Fruit fly (Drosophila melanogaster) whole organism, embryonic: ENCODE measurements around the gene HHEX.

Experiments used
- Aef1 ChIP-seq: fragments of 200-800 bp; sonication (Bioruptor generic); IDR thresholded peaks from 3 replicates; pipeline ENCODE4 v1.3.6; 2022; ENCODE audit warnings: missing biosample characterization, missing genetic modification characterization
- Awh ChIP-seq: fragments of 200-800 bp; sonication (Bioruptor generic); IDR thresholded peaks from 2 replicates; pipeline ENCODE4, ENCODE4 v1.3.6; 2022; ENCODE audit warnings: missing biosample characterization, missing genetic modification characterization
- B-H1 ChIP-seq: fragments of 200-800 bp; sonication (Bioruptor generic); IDR thresholded peaks from 3 replicates; pipeline ENCODE4 v1.3.6; 2022; ENCODE audit warnings: missing biosample characterization, missing genetic modification characterization
- CG10462 ChIP-seq: fragments of 200-800 bp; sonication (Bioruptor generic); optimal IDR thresholded peaks from 2 replicates; lab custom pipeline; 2016; ENCODE audit warnings: missing biosample characterization, missing genetic modification characterization
- CG10565 ChIP-seq: fragments of 200-800 bp; sonication (Bioruptor generic); optimal IDR thresholded peaks from 3 replicates; lab custom pipeline; 2016; ENCODE audit warnings: missing biosample characterization, mild to moderate bottlenecking, missing genetic modification characterization
- CG10959 ChIP-seq: fragments of 200-800 bp; sonication (Bioruptor generic); IDR thresholded peaks from 2 replicates; pipeline ENCODE4 v1.3.6; 2022; ENCODE audit warnings: missing biosample characterization, missing genetic modification characterization
- CG14860 ChIP-seq: fragments of 200-800 bp; sonication (Bioruptor generic); IDR thresholded peaks from 3 replicates; pipeline ENCODE4 v1.3.6; 2022; ENCODE audit warnings: missing biosample characterization, missing genetic modification characterization; ENCODE audit not compliant: partially characterized antibody
- CG17186 ChIP-seq: fragments of 200-800 bp; sonication (Bioruptor generic); optimal IDR thresholded peaks from 3 replicates; lab custom pipeline; 2017; ENCODE audit warnings: missing biosample characterization, missing genetic modification reagents, missing genetic modification characterization
- CG17385 ChIP-seq: fragments of 200-800 bp; sonication (Bioruptor generic); optimal IDR thresholded peaks from 3 replicates; lab custom pipeline; 2018; ENCODE audit warnings: missing biosample characterization, mild to moderate bottlenecking, missing genetic modification characterization
- CG17829 ChIP-seq: fragments of 200-800 bp; optimal IDR thresholded peaks from 2 replicates; lab custom pipeline; 2019; ENCODE audit warnings: missing biosample characterization, mild to moderate bottlenecking, missing genetic modification characterization, moderate library complexity
- CG2678 ChIP-seq: fragments of 200-800 bp; sonication (Bioruptor generic); optimal IDR thresholded peaks from 3 replicates; lab custom pipeline; 2019; ENCODE audit warnings: missing biosample characterization, mild to moderate bottlenecking, missing genetic modification characterization, moderate library complexity
- CG30431 ChIP-seq: fragments of 200-800 bp; sonication (Bioruptor generic); optimal IDR thresholded peaks from 2 replicates; lab custom pipeline; 2017; ENCODE audit warnings: missing biosample characterization, missing genetic modification characterization
- CG4282 ChIP-seq: fragments of 200-800 bp; sonication (Bioruptor generic); optimal IDR thresholded peaks from 2 replicates; lab custom pipeline; 2016; ENCODE audit warnings: missing biosample characterization, missing genetic modification characterization
- CG4617 ChIP-seq: fragments of 200-800 bp; sonication (Bioruptor generic); optimal IDR thresholded peaks from 3 replicates; lab custom pipeline; 2016; ENCODE audit warnings: missing biosample characterization, missing genetic modification characterization, borderline replicate concordance
- CG5953 ChIP-seq: fragments of 200-800 bp; sonication (Bioruptor generic); IDR thresholded peaks from 2 replicates; pipeline ENCODE4 v1.3.6; 2022; ENCODE audit warnings: missing biosample characterization, missing genetic modification characterization
- CG6254 ChIP-seq: fragments of 200-800 bp; sonication (Bioruptor generic); optimal IDR thresholded peaks from 3 replicates; lab custom pipeline; 2017; ENCODE audit warnings: mild to moderate bottlenecking, missing biosample characterization, missing genetic modification reagents, missing genetic modification characterization
- CG7786 ChIP-seq: fragments of 200-800 bp; sonication (Bioruptor generic); optimal IDR thresholded peaks from 2 replicates; lab custom pipeline; 2016; ENCODE audit warnings: missing biosample characterization, missing genetic modification characterization
- CG7928 ChIP-seq: fragments of 200-800 bp; sonication (Bioruptor generic); optimal IDR thresholded peaks from 2 replicates; lab custom pipeline; 2017; ENCODE audit warnings: missing biosample characterization, mild to moderate bottlenecking, missing genetic modification characterization
- CG7963 ChIP-seq: fragments of 200-800 bp; sonication (Bioruptor generic); IDR thresholded peaks from 3 replicates; pipeline ENCODE4 v1.3.6; 2022; ENCODE audit warnings: missing biosample characterization, missing genetic modification characterization; ENCODE audit not compliant: partially characterized antibody
- CG8281 ChIP-seq: fragments of 200-800 bp; sonication (Bioruptor generic); optimal IDR thresholded peaks from 2 replicates; lab custom pipeline; 2018; ENCODE audit warnings: missing biosample characterization, mild to moderate bottlenecking, missing genetic modification characterization, moderate library complexity
- CG8290 ChIP-seq, 3 experiments: fragments of 200-800 bp; sonication (Bioruptor generic); optimal IDR thresholded peaks; 2 replicates each; lab custom pipeline; 2016 to 2019; ENCODE audit warnings: missing biosample characterization in 3 of 3, missing genetic modification characterization in 3 of 3, mild to moderate bottlenecking in 2 of 3, moderate library complexity in 1 of 3
- CG9437 ChIP-seq: fragments of 200-800 bp; sonication (Bioruptor generic); optimal IDR thresholded peaks from 2 replicates; lab custom pipeline; 2018; ENCODE audit warnings: missing biosample characterization, mild to moderate bottlenecking, missing genetic modification characterization
- Chrac-16 ChIP-seq: fragments of 200-800 bp; sonication (Bioruptor generic); optimal IDR thresholded peaks from 3 replicates; lab custom pipeline; 2016; ENCODE audit warnings: missing biosample characterization, missing genetic modification characterization
- Dip2 ChIP-seq: fragments of 200-800 bp; sonication (Bioruptor generic); IDR thresholded peaks from 2 replicates; pipeline ENCODE4 v1.3.6; 2022; ENCODE audit warnings: missing biosample characterization, missing genetic modification characterization
- E2f2 ChIP-seq: fragments of 200-800 bp; sonication (Bioruptor generic); IDR thresholded peaks from 2 replicates; pipeline ENCODE4 v1.3.6; 2022; ENCODE audit warnings: missing biosample characterization, missing genetic modification characterization
- Ets97D ChIP-seq: fragments of 200-800 bp; sonication (Bioruptor generic); optimal IDR thresholded peaks from 3 replicates; lab custom pipeline; 2016; ENCODE audit warnings: missing biosample characterization, missing genetic modification characterization
- Lhr ChIP-seq: fragments of 200-800 bp; sonication (Bioruptor generic); optimal IDR thresholded peaks from 3 replicates; lab custom pipeline; 2017; ENCODE audit warnings: mild to moderate bottlenecking, missing biosample characterization, missing genetic modification reagents, missing genetic modification characterization
- Meics ChIP-seq: fragments of 200-800 bp; sonication (Bioruptor generic); optimal IDR thresholded peaks from 2 replicates; lab custom pipeline; 2017; ENCODE audit warnings: missing biosample characterization, mild to moderate bottlenecking, missing genetic modification characterization
- NFAT ChIP-seq: fragments of 200-800 bp; sonication (Bioruptor generic); IDR thresholded peaks from 2 replicates; pipeline ENCODE4 v1.3.6; 2022; ENCODE audit warnings: missing biosample characterization, missing genetic modification characterization
- Sin3A ChIP-seq: fragments of >200 bp; optimal IDR thresholded peaks from 2 replicates; lab custom pipeline; 2018
- ab ChIP-seq: fragments of 200-800 bp; sonication (Bioruptor generic); optimal IDR thresholded peaks from 2 replicates; lab custom pipeline; 2016; ENCODE audit warnings: missing biosample characterization, missing genetic modification characterization
- ac ChIP-seq: fragments of 200-800 bp; sonication (Bioruptor generic); optimal IDR thresholded peaks from 3 replicates; lab custom pipeline; 2017; ENCODE audit warnings: missing biosample characterization, mild to moderate bottlenecking, missing genetic modification characterization
- al ChIP-seq: fragments of 200-800 bp; sonication (Bioruptor generic); IDR thresholded peaks from 2 replicates; pipeline ENCODE4 v1.3.6; 2022; ENCODE audit warnings: missing biosample characterization, missing genetic modification characterization
- amos ChIP-seq: fragments of 200-800 bp; sonication (Bioruptor generic); IDR thresholded peaks from 2 replicates; pipeline ENCODE4 v1.3.6; 2022; ENCODE audit warnings: missing biosample characterization, missing genetic modification characterization; ENCODE audit not compliant: partially characterized antibody
- aop ChIP-seq: fragments of 200-800 bp; sonication (Bioruptor generic); IDR thresholded peaks from 2 replicates; pipeline ENCODE4 v1.3.6; 2022; ENCODE audit warnings: missing biosample characterization, missing genetic modification characterization
- bowl ChIP-seq: fragments of 200-800 bp; sonication (Bioruptor generic); IDR thresholded peaks from 2 replicates; pipeline ENCODE4 v1.3.6; 2022; ENCODE audit warnings: missing biosample characterization, missing genetic modification characterization
- cas ChIP-seq: fragments of 200-800 bp; sonication (Bioruptor generic); IDR thresholded peaks from 2 replicates; pipeline ENCODE4 v1.3.6; 2022; ENCODE audit warnings: missing biosample characterization, missing genetic modification characterization
- croc ChIP-seq: fragments of 200-800 bp; sonication (Bioruptor generic); conservative IDR thresholded peaks from 3 replicates; pipeline ENCODE4 v1.3.6; 2022; ENCODE audit warnings: missing biosample characterization, missing genetic modification characterization
- dan ChIP-seq: fragments of 200-800 bp; sonication (Bioruptor generic); IDR thresholded peaks from 2 replicates; pipeline ENCODE4 v1.3.6; 2022; ENCODE audit warnings: missing biosample characterization, missing genetic modification characterization
- en ChIP-seq: fragments of 200-800 bp; sonication (Bioruptor generic); optimal IDR thresholded peaks from 2 replicates; lab custom pipeline; 2016; ENCODE audit warnings: missing biosample characterization, missing genetic modification characterization
- fd3F ChIP-seq: fragments of 200-800 bp; sonication (Bioruptor generic); optimal IDR thresholded peaks from 2 replicates; lab custom pipeline; 2018; ENCODE audit warnings: missing biosample characterization, mild to moderate bottlenecking, missing genetic modification characterization, moderate library complexity
- fd64A ChIP-seq: fragments of 200-800 bp; sonication (Bioruptor generic); optimal IDR thresholded peaks from 3 replicates; lab custom pipeline; 2018; ENCODE audit warnings: missing biosample characterization, mild to moderate bottlenecking, missing genetic modification characterization
- gce ChIP-seq: fragments of 200-800 bp; sonication (Bioruptor generic); IDR thresholded peaks from 3 replicates; pipeline ENCODE4 v1.3.6; 2022; ENCODE audit warnings: missing biosample characterization, missing genetic modification characterization
- gcm ChIP-seq: fragments of 200-800 bp; sonication (Bioruptor generic); optimal IDR thresholded peaks from 2 replicates; lab custom pipeline; 2019; ENCODE audit warnings: missing biosample characterization, mild to moderate bottlenecking, missing genetic modification characterization, moderate library complexity
- jumu ChIP-seq: fragments of 200-800 bp; sonication (Bioruptor generic); optimal IDR thresholded peaks from 3 replicates; lab custom pipeline; 2016; ENCODE audit warnings: missing biosample characterization, missing genetic modification characterization
- klu ChIP-seq: fragments of 200-800 bp; sonication (Bioruptor generic); IDR thresholded peaks from 2 replicates; pipeline ENCODE4 v1.3.6; 2022; ENCODE audit warnings: missing biosample characterization, missing genetic modification characterization
- knrl ChIP-seq: fragments of 200-800 bp; sonication (Bioruptor generic); IDR thresholded peaks from 3 replicates; pipeline ENCODE4 v1.3.6; 2022; ENCODE audit warnings: missing biosample characterization, missing genetic modification characterization; ENCODE audit not compliant: partially characterized antibody
- lilli ChIP-seq: fragments of 200-800 bp; sonication (Bioruptor generic); optimal IDR thresholded peaks from 3 replicates; lab custom pipeline; 2016; ENCODE audit warnings: missing biosample characterization, missing genetic modification characterization
- otp ChIP-seq: fragments of 200-800 bp; sonication (Bioruptor generic); IDR thresholded peaks from 3 replicates; pipeline ENCODE4, ENCODE4 v1.3.6; 2022; ENCODE audit warnings: missing biosample characterization, missing genetic modification characterization
- run ChIP-seq: fragments of 200-800 bp; sonication (Bioruptor generic); optimal IDR thresholded peaks from 3 replicates; lab custom pipeline; 2018; ENCODE audit warnings: missing biosample characterization, mild to moderate bottlenecking, missing genetic modification characterization
- tup ChIP-seq: fragments of 200-800 bp; sonication (Bioruptor generic); optimal IDR thresholded peaks from 2 replicates; lab custom pipeline; 2016; ENCODE audit warnings: missing biosample characterization, mild to moderate bottlenecking, missing genetic modification characterization, moderate library complexity

Gene HHEX

dm6 chr3R:21127352-21127985, 46.7 kb upstream of the HHEX start, which contains the start of the genes slmb and CG5793 (continued):
- TF ChIP-seq CG4617, result peak; percentile 85
- TF ChIP-seq Lhr (GFP tag; lab: Kevin White, UChicago), result peak; percentile 62
- TF ChIP-seq NFAT (GFP tag; lab: Robert Waterston, UW), result 0 out of 2 replicates have a peak, but pooled peaks have one; percentile 29
- TF ChIP-seq CG10565, result no peak
- TF ChIP-seq CG7963, result peak; percentile 41; the same call in 1 of the 3 replicates
- TF ChIP-seq Sin3A (lab: Kevin White, UChicago), result peak; percentile 94
- TF ChIP-seq amos (GFP tag; lab: Robert Waterston, UW), result peak; percentile 67; the same call in 1 of the 2 replicates
- TF ChIP-seq Aef1 (GFP tag; lab: Robert Waterston, UW), result no peak
- TF ChIP-seq CG8290 (GFP tag; optimal IDR thresholded peaks at IDR 0.05; lab: Kevin White, UChicago), result peak; percentile 23
- TF ChIP-seq CG8290 (tag; optimal IDR thresholded peaks at IDR 0.05; lab: Kevin White, UChicago), result no peak
- peak; percentile 31 for TF ChIP-seq CG4282 (GFP tag; lab: Kevin White, UChicago)
- no peak for TF ChIP-seq CG17385 (GFP tag; lab: Kevin White, UChicago)
- peak; percentile 56 for TF ChIP-seq CG7786 (GFP tag; lab: Kevin White, UChicago)
- TF ChIP-seq bowl (GFP tag; lab: Robert Waterston, UW), result no peak
- peak; percentile 63 for TF ChIP-seq E2f2
- TF ChIP-seq ab (GFP tag; lab: Kevin White, UChicago), result peak; percentile 1
- no peak for TF ChIP-seq CG5953 (GFP tag; lab: Robert Waterston, UW)
- TF ChIP-seq lilli (GFP tag; lab: Kevin White, UChicago), result peak; percentile 35
- TF ChIP-seq Meics (GFP tag; lab: Kevin White, UChicago), result peak; percentile 20
- no peak for TF ChIP-seq CG7928 (GFP tag; lab: Kevin White, UChicago)
- no peak for TF ChIP-seq fd64A
- no peak for TF ChIP-seq CG10959
- TF ChIP-seq jumu, result peak; percentile 74
- TF ChIP-seq croc, result no peak
- no peak for TF ChIP-seq CG2678 (tag; lab: Kevin White, UChicago)
- TF ChIP-seq knrl (GFP tag; lab: Robert Waterston, UW), result peak; percentile 65
- TF ChIP-seq CG8281 (tag; lab: Kevin White, UChicago), result no peak
- TF ChIP-seq tup, result no peak
- no peak for TF ChIP-seq CG17829 (tag; lab: Kevin White, UChicago)
- no peak for TF ChIP-seq Dip2 (GFP tag; lab: Robert Waterston, UW)
- TF ChIP-seq CG17186 (GFP tag; lab: Kevin White, UChicago), result peak; percentile 68
- TF ChIP-seq cas (GFP tag; lab: Robert Waterston, UW), result no peak
- no peak for TF ChIP-seq CG6254 (GFP tag; lab: Kevin White, UChicago)
- no peak for TF ChIP-seq CG14860 (GFP tag; lab: Robert Waterston, UW)
- TF ChIP-seq Chrac-16 (GFP tag; lab: Kevin White, UChicago), result peak; percentile 42
- TF ChIP-seq klu (GFP tag; lab: Robert Waterston, UW), result no peak
- no peak for TF ChIP-seq run (tag; lab: Kevin White, UChicago)
- TF ChIP-seq fd3F (GFP tag; lab: Kevin White, UChicago), result no peak
- TF ChIP-seq CG9437 (GFP tag; lab: Kevin White, UChicago), result no peak
- TF ChIP-seq CG10462 (GFP tag; lab: Kevin White, UChicago), result no peak
- TF ChIP-seq otp, result no peak
- TF ChIP-seq al (GFP tag; lab: Robert Waterston, UW), result no peak
- TF ChIP-seq aop, result no peak
- peak; percentile 76 for TF ChIP-seq Ets97D (GFP tag; lab: Kevin White, UChicago)
- TF ChIP-seq dan (GFP tag; lab: Robert Waterston, UW), result no peak
- TF ChIP-seq CG30431 (GFP tag; lab: Kevin White, UChicago), result no peak
- no peak for TF ChIP-seq ac (GFP tag; lab: Kevin White, UChicago)
- no peak for TF ChIP-seq en (GFP tag; lab: Kevin White, UChicago)
- no peak for TF ChIP-seq B-H1 (GFP tag; lab: Robert Waterston, UW)
- no peak for TF ChIP-seq Awh
- no peak for TF ChIP-seq gcm (GFP tag; lab: Kevin White, UChicago)
- no peak for TF ChIP-seq gce (GFP tag; lab: Robert Waterston, UW)
